Fruit fly (Drosophila melanogaster) whole organism, embryonic: Measurements from ENCODE around the gene Gen.

Experiments
- CG10543 ChIP-seq: fragments of 200-800 bp; sonication (Bioruptor generic); optimal IDR thresholded peaks from 3 replicates; lab custom pipeline; 2017; ENCODE audit warnings: missing biosample characterization, mild to moderate bottlenecking, missing genetic modification characterization, moderate library complexity
- CG12104 ChIP-seq: fragments of 200-800 bp; sonication (Bioruptor generic); optimal IDR thresholded peaks from 3 replicates; lab custom pipeline; 2016; ENCODE audit warnings: missing biosample characterization, missing genetic modification characterization
- CG12299 ChIP-seq: fragments of 200-800 bp; sonication (Bioruptor generic); optimal IDR thresholded peaks from 2 replicates; lab custom pipeline; 2018; ENCODE audit warnings: missing biosample characterization, mild to moderate bottlenecking, missing genetic modification characterization
- CG13775 ChIP-seq: fragments of 200-800 bp; sonication (Bioruptor generic); optimal IDR thresholded peaks from 3 replicates; lab custom pipeline; 2017; ENCODE audit warnings: missing biosample characterization, mild to moderate bottlenecking, missing genetic modification characterization
- CG14014 ChIP-seq: fragments of 200-800 bp; sonication (Bioruptor generic); IDR thresholded peaks from 2 replicates; pipeline ENCODE4 v1.3.6; 2022; ENCODE audit warnings: missing biosample characterization, missing genetic modification characterization
- CG14050 ChIP-seq: fragments of 200-800 bp; sonication (Bioruptor generic); IDR thresholded peaks from 3 replicates; pipeline ENCODE4 v1.3.6; 2022; ENCODE audit warnings: missing biosample characterization, missing genetic modification characterization
- CG17829 ChIP-seq: fragments of 200-800 bp; optimal IDR thresholded peaks from 2 replicates; lab custom pipeline; 2019; ENCODE audit warnings: missing biosample characterization, mild to moderate bottlenecking, missing genetic modification characterization, moderate library complexity
- CG18599 ChIP-seq: fragments of 200-800 bp; sonication (Bioruptor generic); optimal IDR thresholded peaks from 3 replicates; lab custom pipeline; 2017; ENCODE audit warnings: missing biosample characterization, missing genetic modification characterization, mild to moderate bottlenecking, moderate library complexity, missing genetic modification reagents
- CG2875 ChIP-seq: fragments of 200-800 bp; sonication (Bioruptor generic); optimal IDR thresholded peaks from 2 replicates; lab custom pipeline; 2017; ENCODE audit warnings: missing biosample characterization, mild to moderate bottlenecking, missing genetic modification characterization, missing genetic modification reagents
- CG31441 ChIP-seq: fragments of 200-800 bp; sonication (Bioruptor generic); IDR thresholded peaks from 2 replicates; pipeline ENCODE4 v1.3.6; 2022; ENCODE audit warnings: missing biosample characterization, missing genetic modification characterization
- CG32772 ChIP-seq: fragments of 200-800 bp; sonication (Bioruptor generic); IDR thresholded peaks from 2 replicates; pipeline ENCODE4 v1.3.6; 2022; ENCODE audit warnings: missing biosample characterization, missing genetic modification characterization
- CG3847 ChIP-seq: fragments of 200-800 bp; sonication (Bioruptor generic); IDR thresholded peaks from 2 replicates; pipeline ENCODE4 v1.3.6; 2022; ENCODE audit warnings: missing biosample characterization, missing genetic modification characterization
- CG4282 ChIP-seq: fragments of 200-800 bp; sonication (Bioruptor generic); optimal IDR thresholded peaks from 2 replicates; lab custom pipeline; 2016; ENCODE audit warnings: missing biosample characterization, missing genetic modification characterization
- CG4328 ChIP-seq: fragments of 200-800 bp; sonication (Bioruptor generic); optimal IDR thresholded peaks from 3 replicates; lab custom pipeline; 2017; ENCODE audit warnings: missing biosample characterization, missing genetic modification reagents, missing genetic modification characterization
- CG4617 ChIP-seq: fragments of 200-800 bp; sonication (Bioruptor generic); optimal IDR thresholded peaks from 3 replicates; lab custom pipeline; 2016; ENCODE audit warnings: missing biosample characterization, missing genetic modification characterization, borderline replicate concordance
- CG4730 ChIP-seq: fragments of 200-800 bp; sonication (Bioruptor generic); IDR thresholded peaks from 2 replicates; pipeline ENCODE4 v1.3.6; 2022; ENCODE audit warnings: missing biosample characterization, missing genetic modification characterization
- CG6175 ChIP-seq: fragments of 200-800 bp; sonication (Bioruptor generic); IDR thresholded peaks from 3 replicates; pipeline ENCODE4 v1.3.6; 2022; ENCODE audit warnings: missing biosample characterization, missing genetic modification characterization
- CG6813 ChIP-seq: fragments of 200-800 bp; sonication (Bioruptor generic); optimal IDR thresholded peaks from 2 replicates; lab custom pipeline; 2017; ENCODE audit warnings: missing biosample characterization, missing genetic modification characterization, mild to moderate bottlenecking, moderate library complexity, missing genetic modification reagents
- CG7271 ChIP-seq: fragments of 200-800 bp; sonication (Bioruptor generic); optimal IDR thresholded peaks from 2 replicates; lab custom pipeline; 2018; ENCODE audit warnings: missing biosample characterization, mild to moderate bottlenecking, missing genetic modification characterization, moderate library complexity
- CG8478 ChIP-seq: fragments of >200 bp; optimal IDR thresholded peaks from 2 replicates; lab custom pipeline; 2018
- CG9437 ChIP-seq: fragments of 200-800 bp; sonication (Bioruptor generic); optimal IDR thresholded peaks from 2 replicates; lab custom pipeline; 2018; ENCODE audit warnings: missing biosample characterization, mild to moderate bottlenecking, missing genetic modification characterization
- Dek ChIP-seq: fragments of 200-800 bp; sonication (Bioruptor generic); optimal IDR thresholded peaks from 3 replicates; lab custom pipeline; 2019; ENCODE audit warnings: missing biosample characterization, mild to moderate bottlenecking, missing genetic modification characterization, moderate library complexity
- Doc3 ChIP-seq: fragments of 200-800 bp; sonication (Bioruptor generic); IDR thresholded peaks from 3 replicates; pipeline ENCODE4 v1.3.6; 2022; ENCODE audit warnings: missing biosample characterization, missing genetic modification characterization; ENCODE audit not compliant: partially characterized antibody
- Elba2 ChIP-seq: fragments of 200-800 bp; sonication (Bioruptor generic); optimal IDR thresholded peaks from 3 replicates; lab custom pipeline; 2016; ENCODE audit warnings: missing biosample characterization, missing genetic modification characterization
- Max ChIP-seq: fragments of 200-800 bp; sonication (Bioruptor generic); optimal IDR thresholded peaks from 2 replicates; lab custom pipeline; 2016; ENCODE audit warnings: missing biosample characterization, mild to moderate bottlenecking, missing genetic modification characterization
- Med ChIP-seq: fragments of 200-800 bp; sonication (Bioruptor generic); peaks from one replicate; lab custom pipeline; 2016; ENCODE audit warnings: missing biosample characterization, missing genetic modification characterization, mild to moderate bottlenecking, inconsistent platforms, moderate library complexity
- Meics ChIP-seq: fragments of 200-800 bp; sonication (Bioruptor generic); optimal IDR thresholded peaks from 2 replicates; lab custom pipeline; 2017; ENCODE audit warnings: missing biosample characterization, mild to moderate bottlenecking, missing genetic modification characterization
- NC2α ChIP-seq: fragments of 200-800 bp; sonication (Bioruptor generic); optimal IDR thresholded peaks from 2 replicates; lab custom pipeline; 2016; ENCODE audit warnings: missing biosample characterization, missing genetic modification characterization
- Oaz ChIP-seq: fragments of 200-800 bp; sonication (Bioruptor generic); IDR thresholded peaks from 2 replicates; pipeline ENCODE4 v1.3.6; 2022; ENCODE audit warnings: missing biosample characterization, missing genetic modification characterization
- Scr ChIP-seq: fragments of 200-800 bp; sonication (Bioruptor generic); IDR thresholded peaks from 2 replicates; pipeline ENCODE4 v1.3.6; 2022; ENCODE audit warnings: missing biosample characterization, missing genetic modification characterization; ENCODE audit not compliant: partially characterized antibody
- Sin3A ChIP-seq: fragments of >200 bp; optimal IDR thresholded peaks from 2 replicates; lab custom pipeline; 2018
- Stat92E ChIP-seq, 3 experiments: fragments of >200 bp in 2 of 3; fragments of 200-800 bp in 1 of 3; sonication (Bioruptor generic) in 1 of 3; optimal IDR thresholded peaks; 2 replicates each; lab custom pipeline; 2017 to 2019; ENCODE audit warnings: missing biosample characterization in 3 of 3, missing genetic modification characterization in 3 of 3, mild to moderate bottlenecking in 1 of 3, moderate library complexity in 1 of 3
- az2 ChIP-seq: fragments of 200-800 bp; sonication (Bioruptor generic); optimal IDR thresholded peaks from 3 replicates; lab custom pipeline; 2016; ENCODE audit warnings: missing biosample characterization, missing genetic modification characterization
- btn ChIP-seq: fragments of 200-800 bp; sonication (Bioruptor generic); optimal IDR thresholded peaks from 2 replicates; lab custom pipeline; 2016; ENCODE audit warnings: missing biosample characterization, missing genetic modification characterization
- caup ChIP-seq: fragments of 200-800 bp; sonication (Bioruptor generic); optimal IDR thresholded peaks from 3 replicates; lab custom pipeline; 2017; ENCODE audit warnings: missing biosample characterization, mild to moderate bottlenecking, missing genetic modification characterization, moderate library complexity; ENCODE audit not compliant: severe bottlenecking
- crol ChIP-seq: fragments of 200-800 bp; sonication (Bioruptor generic); IDR thresholded peaks from 2 replicates; pipeline ENCODE4 v1.3.6; 2022; ENCODE audit warnings: missing biosample characterization, missing genetic modification characterization
- dmrt11E ChIP-seq: fragments of 200-800 bp; sonication (Bioruptor generic); optimal IDR thresholded peaks from 3 replicates; lab custom pipeline; 2018; ENCODE audit warnings: missing biosample characterization, mild to moderate bottlenecking, missing genetic modification characterization, moderate library complexity
- eyg ChIP-seq: fragments of 200-800 bp; sonication (Bioruptor generic); optimal IDR thresholded peaks from 3 replicates; lab custom pipeline; 2016; ENCODE audit warnings: missing biosample characterization, missing genetic modification characterization
- fru ChIP-seq: fragments of >200 bp; optimal IDR thresholded peaks from 2 replicates; lab custom pipeline; 2017
- grn ChIP-seq: fragments of 200-800 bp; sonication (Bioruptor generic); optimal IDR thresholded peaks from 3 replicates; lab custom pipeline; 2017; ENCODE audit warnings: missing biosample characterization, missing genetic modification characterization
- ham ChIP-seq: fragments of 200-800 bp; sonication (Bioruptor generic); IDR thresholded peaks from 2 replicates; pipeline ENCODE4 v1.3.6; 2022; ENCODE audit warnings: missing biosample characterization, missing genetic modification characterization
- hbn ChIP-seq: fragments of 200-800 bp; sonication (Bioruptor generic); IDR thresholded peaks from 2 replicates; pipeline ENCODE4 v1.3.6; 2022; ENCODE audit warnings: missing biosample characterization, missing genetic modification characterization; ENCODE audit not compliant: partially characterized antibody
- inv ChIP-seq: fragments of 200-800 bp; sonication (Bioruptor generic); IDR thresholded peaks from 2 replicates; pipeline ENCODE4 v1.3.6; 2022; ENCODE audit warnings: missing biosample characterization, missing genetic modification characterization; ENCODE audit not compliant: partially characterized antibody
- lmd ChIP-seq: fragments of 200-800 bp; sonication (Bioruptor generic); IDR thresholded peaks from 2 replicates; pipeline ENCODE4 v1.3.6; 2022; ENCODE audit warnings: missing biosample characterization, missing genetic modification characterization
- onecut ChIP-seq: fragments of 200-800 bp; sonication (Bioruptor generic); IDR thresholded peaks from 2 replicates; pipeline ENCODE4 v1.3.6; 2022; ENCODE audit warnings: missing biosample characterization, missing genetic modification characterization
- salm ChIP-seq: fragments of 200-800 bp; sonication (Bioruptor generic); optimal IDR thresholded peaks from 2 replicates; lab custom pipeline; 2018; ENCODE audit warnings: missing biosample characterization, mild to moderate bottlenecking, missing genetic modification characterization
- schlank ChIP-seq: fragments of 200-800 bp; sonication (Bioruptor generic); optimal IDR thresholded peaks from 2 replicates; lab custom pipeline; 2018; ENCODE audit warnings: missing biosample characterization, mild to moderate bottlenecking, missing genetic modification characterization
- trh ChIP-seq: fragments of 200-800 bp; sonication (Bioruptor generic); optimal IDR thresholded peaks from 2 replicates; lab custom pipeline; 2016; ENCODE audit warnings: missing biosample characterization, missing genetic modification characterization
- unc-4 ChIP-seq: fragments of 200-800 bp; sonication (Bioruptor generic); IDR thresholded peaks from 2 replicates; pipeline ENCODE4 v1.3.6; 2022; ENCODE audit warnings: missing biosample characterization, missing genetic modification characterization; ENCODE audit not compliant: partially characterized antibody
- vfl ChIP-seq: fragments of 200-800 bp; sonication (Bioruptor generic); optimal IDR thresholded peaks from 2 replicates; lab custom pipeline; 2016; ENCODE audit warnings: missing biosample characterization, missing genetic modification characterization

The Gen gene

DNA sequence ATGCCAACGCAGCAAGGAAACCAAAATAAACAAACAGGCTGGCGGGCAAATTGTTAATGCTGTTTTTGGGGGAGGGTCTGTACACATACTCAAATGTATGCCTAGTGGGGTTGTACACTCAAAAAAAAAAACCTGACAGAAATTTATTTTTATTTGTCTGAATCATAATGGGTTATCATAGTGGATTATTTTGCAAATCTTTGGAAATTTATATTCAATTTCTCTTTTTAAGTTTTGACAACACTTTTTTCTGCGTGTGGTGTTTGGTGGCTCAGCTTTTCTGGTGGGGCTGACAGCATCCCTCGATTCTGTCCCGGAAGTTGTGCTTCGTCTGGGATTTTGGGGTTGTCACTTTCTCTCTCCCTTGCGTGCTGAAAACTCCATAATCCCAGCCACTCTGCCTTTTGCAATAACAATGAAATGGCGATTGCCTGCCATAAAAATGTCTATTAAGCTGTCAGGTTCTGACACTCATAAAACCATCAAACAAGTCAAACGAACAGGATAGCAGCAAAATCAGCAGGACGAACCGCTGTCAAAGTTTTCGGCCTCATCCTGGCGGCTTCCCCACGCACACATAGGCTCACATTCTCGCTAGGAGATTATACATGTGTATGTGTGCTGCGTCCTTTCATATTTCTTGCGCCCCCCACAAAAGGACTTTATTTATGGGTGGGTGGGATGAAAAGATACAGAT, 2.9 kb upstream of the Gen start (continued):
- peak; percentile 61; the same call in 2 of the 3 replicates for TF ChIP-seq CG14050 (GFP tag; lab: Robert Waterston, UW)
- no peak for TF ChIP-seq Max (GFP tag; lab: Kevin White, UChicago)
- peak; percentile 62 for TF ChIP-seq CG13775 (GFP tag; lab: Kevin White, UChicago)
- TF ChIP-seq NC2α (GFP tag; lab: Kevin White, UChicago) = peak; percentile 12
- TF ChIP-seq dmrt11E (tag; lab: Kevin White, UChicago) = peak; percentile 20
- TF ChIP-seq Sin3A (lab: Kevin White, UChicago) = no peak
- no peak for TF ChIP-seq Elba2 (GFP tag; lab: Kevin White, UChicago)
- TF ChIP-seq CG6813 (GFP tag; lab: Kevin White, UChicago) = peak; percentile 70
- peak; percentile 49 for TF ChIP-seq CG4328
- TF ChIP-seq eyg (GFP tag; lab: Kevin White, UChicago) = peak; percentile 17
- peak; percentile 81 for TF ChIP-seq Dek
- no peak; the same call in 1 of the 2 replicates for TF ChIP-seq CG32772 (GFP tag; lab: Robert Waterston, UW)
- peak; percentile 54 for TF ChIP-seq schlank (tag; lab: Kevin White, UChicago)
- peak; percentile 50 for TF ChIP-seq btn
- TF ChIP-seq vfl = peak; percentile 44
- peak; percentile 31 for TF ChIP-seq CG4617 (GFP tag; lab: Kevin White, UChicago)
- peak; percentile 77 for TF ChIP-seq onecut (GFP tag; lab: Robert Waterston, UW)
- TF ChIP-seq Oaz (GFP tag; lab: Robert Waterston, UW) = no peak; the same call in none of the 2 replicates
- TF ChIP-seq unc-4 (GFP tag; lab: Robert Waterston, UW) = no peak
- peak; percentile 13 for TF ChIP-seq grn
- peak; percentile 26 for TF ChIP-seq CG4282 (GFP tag; lab: Kevin White, UChicago)
- TF ChIP-seq CG18599 = peak; percentile 94
- TF ChIP-seq CG14014 (GFP tag; lab: Robert Waterston, UW) = peak; percentile 83
- no peak for TF ChIP-seq Stat92E (GFP tag; optimal IDR thresholded peaks at IDR 0.05; lab: Kevin White, UChicago)
- TF ChIP-seq salm (tag; lab: Kevin White, UChicago) = no peak
- TF ChIP-seq CG7271 (tag; lab: Kevin White, UChicago) = no peak
- peak; percentile 67; the same call in 1 of the 2 replicates for TF ChIP-seq ham (GFP tag; lab: Robert Waterston, UW)
- TF ChIP-seq Scr (GFP tag; lab: Robert Waterston, UW) = no peak
- peak; percentile 69 for TF ChIP-seq az2 (GFP tag; lab: Kevin White, UChicago)
- no peak for TF ChIP-seq hbn (GFP tag; lab: Robert Waterston, UW)
- no peak; the same call in none of the 2 replicates for TF ChIP-seq CG31441 (GFP tag; lab: Robert Waterston, UW)
- TF ChIP-seq trh (GFP tag; lab: Kevin White, UChicago) = peak; percentile 0
- TF ChIP-seq CG10543 = peak; percentile 66
- peak; percentile 67; the same call in 1 of the 2 replicates for TF ChIP-seq CG3847 (GFP tag; lab: Robert Waterston, UW)
- TF ChIP-seq caup (GFP tag; lab: Kevin White, UChicago) = peak; percentile 78
- TF ChIP-seq CG12299 = peak; percentile 77
- peak; percentile 16 for TF ChIP-seq CG17829 (tag; lab: Kevin White, UChicago)
- TF ChIP-seq inv (GFP tag; lab: Robert Waterston, UW) = no peak
- peak; percentile 84 for TF ChIP-seq Meics (GFP tag; lab: Kevin White, UChicago)
- TF ChIP-seq CG8478 (lab: Kevin White, UChicago) = no peak
- TF ChIP-seq CG2875 (GFP tag; lab: Kevin White, UChicago) = peak; percentile 39
- no peak for TF ChIP-seq Med (GFP tag; lab: Kevin White, UChicago)
- TF ChIP-seq Doc3 (GFP tag; lab: Robert Waterston, UW) = no peak
- TF ChIP-seq fru (lab: Kevin White, UChicago) = no peak
- peak; percentile 20 for TF ChIP-seq CG9437 (GFP tag; lab: Kevin White, UChicago)
- no peak for TF ChIP-seq crol (GFP tag; lab: Robert Waterston, UW)
- no peak; the same call in 1 of the 2 replicates for TF ChIP-seq lmd (GFP tag; lab: Robert Waterston, UW)
- TF ChIP-seq CG12104 (GFP tag; lab: Kevin White, UChicago) = peak; percentile 43
- no peak for TF ChIP-seq CG6175 (GFP tag; lab: Robert Waterston, UW)
- TF ChIP-seq CG4730 = peak; percentile 69
